Fruit fly (Drosophila melanogaster): ENCODE results near the gene CG13471.

DNA sequence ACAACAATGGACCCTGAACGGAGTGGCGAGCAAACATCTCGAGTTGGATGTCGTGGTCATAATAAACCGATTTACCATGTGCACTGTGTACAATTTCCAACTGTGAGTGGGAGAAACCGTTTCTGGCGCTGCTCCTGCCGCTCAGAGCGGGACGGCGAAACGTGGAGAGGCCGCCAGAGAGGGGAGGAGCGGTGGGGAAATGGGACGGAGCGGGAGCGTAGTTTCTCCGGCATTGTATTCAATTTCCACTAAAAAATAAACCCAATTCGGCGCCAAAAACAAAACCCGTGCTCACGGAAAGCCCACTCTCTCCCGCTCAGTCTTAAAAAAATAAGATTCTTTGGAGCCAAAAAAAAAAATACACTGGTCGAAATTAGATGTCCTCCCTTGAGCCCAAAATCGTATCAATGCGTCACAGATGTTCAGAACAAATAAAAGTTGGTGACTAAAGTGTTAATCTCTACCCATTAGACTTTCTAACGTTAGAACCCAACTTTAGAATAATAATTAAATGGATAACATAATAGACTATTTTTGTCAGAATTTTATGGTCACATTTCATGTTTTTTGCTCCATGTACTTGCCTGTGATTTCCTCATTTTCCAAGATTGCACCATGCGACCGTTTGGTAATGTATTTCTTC, 26.8 kb upstream of the CG13471 start:
- TF ChIP-seq CG9948 (tag; optimal IDR thresholded peaks at IDR 0.05) (peak; percentile 20), CG13204 (GFP tag; optimal IDR thresholded peaks at IDR 0.05) (peak; percentile 78), CG8159 (tag; optimal IDR thresholded peaks at IDR 0.05) (peak; percentile 27), Ets98B (GFP tag; IDR thresholded peaks at IDR 0.05) (peak; percentile 60)

All from whole organism, pupa.